Worm (Caenorhabditis elegans) whole organism, L4 larva: ENCODE results near the gene acy-1.
"Not testable (repeated sequence)": the region's sequence is repeated elsewhere in the genome, so short reads cannot be mapped to it uniquely, and the experiment has no call there.

Experiments used
- F10B5.3 ChIP-seq: sonication (generic microtip); optimal IDR thresholded peaks from 2 replicates; lab custom pipeline; 2016; ENCODE audit warnings: mild to moderate bottlenecking, missing genetic modification characterization, missing compliant biosample characterization
- F26F4.8 ChIP-seq: fragments of 200-800 bp; sonication (Bioruptor generic); conservative IDR thresholded peaks from 2 replicates; pipeline ENCODE4 v1.3.6; 2022; ENCODE audit warnings: missing genetic modification characterization, missing compliant biosample characterization
- F37D6.2 ChIP-seq: sonication (generic microtip); optimal IDR thresholded peaks from 2 replicates; lab custom pipeline; 2016; ENCODE audit warnings: mild to moderate bottlenecking, missing genetic modification characterization, missing compliant biosample characterization
- R02D3.7 ChIP-seq: fragments of 150-350 bp; sonication (generic microtip); optimal IDR thresholded peaks from 3 replicates; lab custom pipeline; 2014; ENCODE audit warnings: missing biosample characterization, missing genetic modification characterization
- T20F7.1 ChIP-seq: fragments of 200-800 bp; sonication (Bioruptor generic); optimal IDR thresholded peaks from 2 replicates; lab custom pipeline; 2018; ENCODE audit warnings: mild to moderate bottlenecking, missing genetic modification characterization, missing compliant biosample characterization
- T26A8.4 ChIP-seq: fragments of 200-800 bp; sonication (Bioruptor generic); IDR thresholded peaks from 2 replicates; pipeline ENCODE4 v1.3.6; 2022; ENCODE audit warnings: missing genetic modification characterization, missing compliant biosample characterization
- Y48G9A.11 ChIP-seq: fragments of 200-800 bp; sonication (Bioruptor generic); IDR thresholded peaks from 2 replicates; pipeline ENCODE4 v1.3.6; 2022; ENCODE audit warnings: missing genetic modification reagents, missing genetic modification characterization, missing compliant biosample characterization
- ZK546.5 ChIP-seq, 2 experiments: sonication (generic microtip); optimal IDR thresholded peaks; 2 replicates each; lab custom pipeline; 2017; ENCODE audit warnings: missing biosample characterization in 2 of 2, missing genetic modification characterization in 2 of 2
- ama-1 ChIP-seq: fragments of 150-350 bp; optimal IDR thresholded peaks from 2 replicates; lab custom pipeline; 2014; ENCODE audit warnings: inconsistent platforms, mixed read lengths
- arid-1 ChIP-seq: fragments of 200-800 bp; sonication (Bioruptor generic); conservative IDR thresholded peaks from 2 replicates; pipeline ENCODE4 v1.3.6; 2022; ENCODE audit warnings: missing genetic modification reagents, missing genetic modification characterization, missing compliant biosample characterization
- ceh-20 ChIP-seq: fragments of 200-800 bp; sonication (Bioruptor generic); IDR thresholded peaks from 2 replicates; pipeline ENCODE4 v1.3.6; 2022; ENCODE audit warnings: missing genetic modification reagents, missing genetic modification characterization, missing compliant biosample characterization
- ceh-32 ChIP-seq: sonication (generic microtip); optimal IDR thresholded peaks from 2 replicates; lab custom pipeline; 2016; ENCODE audit warnings: mild to moderate bottlenecking, missing genetic modification characterization, missing compliant biosample characterization; ENCODE audit not compliant: poor library complexity
- ceh-44 ChIP-seq: fragments of 200-800 bp; sonication (Bioruptor generic); IDR thresholded peaks from 2 replicates; pipeline ENCODE4 v1.3.6; 2022; ENCODE audit warnings: missing genetic modification reagents, missing genetic modification characterization, missing compliant biosample characterization
- ceh-82 ChIP-seq: sonication (generic microtip); optimal IDR thresholded peaks from 2 replicates; lab custom pipeline; 2017; ENCODE audit warnings: missing biosample characterization, missing genetic modification characterization
- ces-1 ChIP-seq: fragments of 150-350 bp; sonication (generic microtip); optimal IDR thresholded peaks from 4 replicates; lab custom pipeline; 2014; ENCODE audit warnings: missing biosample characterization, missing genetic modification reagents, missing genetic modification characterization
- ctbp-1 ChIP-seq: fragments of 200-800 bp; sonication (Bioruptor generic); IDR thresholded peaks from 2 replicates; pipeline ENCODE4 v1.3.6; 2022; ENCODE audit warnings: missing genetic modification reagents, missing genetic modification characterization, missing compliant biosample characterization
- daf-8 ChIP-seq: fragments of 200-800 bp; sonication (Bioruptor generic); IDR thresholded peaks from 2 replicates; pipeline ENCODE4 v1.3.6; 2022; ENCODE audit warnings: missing genetic modification characterization, missing compliant biosample characterization
- dmd-6 ChIP-seq: fragments of 200-800 bp; sonication (Bioruptor generic); IDR thresholded peaks from 2 replicates; pipeline ENCODE4 v1.3.6; 2022; ENCODE audit warnings: missing genetic modification reagents, missing genetic modification characterization, missing compliant biosample characterization
- fkh-10 ChIP-seq: fragments of 150-350 bp; optimal IDR thresholded peaks from 2 replicates; lab custom pipeline; 2014; ENCODE audit warnings: missing biosample characterization, missing genetic modification reagents, missing genetic modification characterization
- fos-1 ChIP-seq: fragments of 150-350 bp; optimal IDR thresholded peaks from 2 replicates; lab custom pipeline; 2014; ENCODE audit warnings: missing biosample characterization, missing genetic modification characterization
- hlh-30 ChIP-seq: sonication (generic microtip); optimal IDR thresholded peaks from 2 replicates; lab custom pipeline; 2017; ENCODE audit warnings: antibody characterized with exemption, mild to moderate bottlenecking, missing genetic modification characterization, missing compliant biosample characterization; ENCODE audit not compliant: insufficient read depth
- hmg-1.1 ChIP-seq: fragments of 200-800 bp; sonication (Bioruptor generic); IDR thresholded peaks from 2 replicates; pipeline ENCODE4 v1.3.6; 2022; ENCODE audit warnings: missing genetic modification reagents, missing genetic modification characterization, missing compliant biosample characterization
- jun-1 ChIP-seq: fragments of 150-350 bp; optimal IDR thresholded peaks from 2 replicates; lab custom pipeline; 2014; ENCODE audit warnings: missing biosample characterization, missing genetic modification reagents, missing genetic modification characterization
- lin-13 ChIP-seq: fragments of 150-350 bp; optimal IDR thresholded peaks from 2 replicates; lab custom pipeline; 2014; ENCODE audit warnings: missing biosample characterization, missing genetic modification reagents, missing genetic modification characterization
- lin-15B ChIP-seq: fragments of 150-350 bp; sonication (generic microtip); optimal IDR thresholded peaks from 3 replicates; lab custom pipeline; 2014; ENCODE audit warnings: missing biosample characterization, missing genetic modification characterization
- lin-29 ChIP-seq: fragments of 200-800 bp; sonication (Bioruptor generic); IDR thresholded peaks from 2 replicates; pipeline ENCODE4 v1.3.6; 2022; ENCODE audit warnings: missing genetic modification reagents, missing genetic modification characterization, missing compliant biosample characterization
- lin-38 ChIP-seq: fragments of 200-800 bp; sonication (Bioruptor generic); IDR thresholded peaks from 2 replicates; pipeline ENCODE4 v1.3.6; 2022; ENCODE audit warnings: missing genetic modification reagents, missing genetic modification characterization, missing compliant biosample characterization
- lsy-2 ChIP-seq, 2 experiments: fragments of 150-350 bp in 1 of 2; sonication (generic microtip) in 1 of 2; optimal IDR thresholded peaks; 2 replicates each; lab custom pipeline; 2014 to 2017; ENCODE audit warnings: missing biosample characterization in 2 of 2, missing genetic modification characterization in 2 of 2
- madf-5 ChIP-seq, 2 experiments: fragments of 200-800 bp; sonication (Bioruptor generic); IDR thresholded peaks; 2 replicates each; pipeline ENCODE4 v1.3.6; 2022; ENCODE audit warnings: missing compliant biosample characterization in 2 of 2, missing genetic modification characterization in 2 of 2
- madf-9 ChIP-seq: fragments of 200-800 bp; sonication (Bioruptor generic); conservative IDR thresholded peaks from 2 replicates; pipeline ENCODE4 v1.3.6; 2022; ENCODE audit warnings: missing genetic modification reagents, missing genetic modification characterization, missing compliant biosample characterization
- mdt-29 ChIP-seq: fragments of 200-800 bp; sonication (Bioruptor generic); IDR thresholded peaks from 2 replicates; pipeline ENCODE4 v1.3.6; 2022; ENCODE audit warnings: missing genetic modification reagents, missing genetic modification characterization, missing compliant biosample characterization
- nhr-11 ChIP-seq: fragments of 150-350 bp; optimal IDR thresholded peaks from 2 replicates; lab custom pipeline; 2014; ENCODE audit warnings: missing biosample characterization, missing genetic modification characterization
- nhr-111 ChIP-seq: fragments of 200-800 bp; sonication (Bioruptor generic); optimal IDR thresholded peaks from 2 replicates; lab custom pipeline; 2018; ENCODE audit warnings: mild to moderate bottlenecking, missing genetic modification characterization, missing compliant biosample characterization
- nhr-42 ChIP-seq: fragments of 200-800 bp; sonication (Bioruptor generic); IDR thresholded peaks from 2 replicates; pipeline ENCODE4 v1.3.6; 2022; ENCODE audit warnings: missing genetic modification characterization, missing compliant biosample characterization
- set-16 ChIP-seq: fragments of 200-800 bp; sonication (Bioruptor generic); IDR thresholded peaks from 2 replicates; pipeline ENCODE4 v1.3.6; 2022; ENCODE audit warnings: missing genetic modification reagents, missing genetic modification characterization, missing compliant biosample characterization
- snpc-1.2 ChIP-seq: fragments of 200-800 bp; sonication (Bioruptor generic); IDR thresholded peaks from 2 replicates; pipeline ENCODE4 v1.3.6; 2022; ENCODE audit warnings: missing genetic modification reagents, missing genetic modification characterization, missing compliant biosample characterization
- spr-1 ChIP-seq: sonication (generic microtip); optimal IDR thresholded peaks from 2 replicates; lab custom pipeline; 2016; ENCODE audit warnings: mild to moderate bottlenecking, missing genetic modification characterization, missing compliant biosample characterization
- unc-62 ChIP-seq, 3 experiments: fragments of 150-350 bp in 1 of 3; sonication (generic microtip); optimal IDR thresholded peaks in 2 of 3; peaks in 1 of 3; 1 replicate in 1 of 3; 2 replicates in 2 of 3; lab custom pipeline; 2014 to 2017; ENCODE audit warnings: missing biosample characterization in 3 of 3, missing genetic modification characterization in 3 of 3, missing genetic modification reagents in 3 of 3, missing genotype in 1 of 3
- zfp-3 ChIP-seq: fragments of 200-800 bp; sonication (Bioruptor generic); conservative IDR thresholded peaks from 2 replicates; pipeline ENCODE4 v1.3.6; 2022; ENCODE audit warnings: missing genetic modification reagents, missing genetic modification characterization, missing compliant biosample characterization

acy-1 gene

DNA sequence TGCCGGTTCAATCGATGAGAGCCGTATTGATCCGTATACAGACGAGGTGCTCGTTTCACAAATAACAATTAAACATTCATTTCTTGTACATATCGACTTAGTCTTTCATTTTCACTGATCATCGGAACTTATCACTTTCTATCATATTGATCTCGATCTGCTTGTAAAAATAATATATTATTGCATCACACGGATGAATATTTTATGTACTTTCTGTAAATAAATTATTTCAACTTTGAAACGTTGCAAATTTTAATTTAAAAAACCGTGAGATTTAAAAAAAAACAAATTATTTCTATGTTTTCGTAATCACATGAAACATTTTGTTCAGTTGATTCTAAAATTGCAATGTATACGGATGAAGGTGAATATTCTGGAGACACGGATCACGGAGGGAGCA lies 20.7 kb downstream of the acy-1 start, which contains the start of gene twk-6:
Gene twk-6 (plus strand): TSS at position 301 of the 400 bp plus-strand sequence.
- TF ChIP-seq ama-1 (lab: Kevin White, UChicago); ceh-32; F37D6.2 (tag; lab: Kevin White, UChicago): not testable (repeated sequence)

DNA sequence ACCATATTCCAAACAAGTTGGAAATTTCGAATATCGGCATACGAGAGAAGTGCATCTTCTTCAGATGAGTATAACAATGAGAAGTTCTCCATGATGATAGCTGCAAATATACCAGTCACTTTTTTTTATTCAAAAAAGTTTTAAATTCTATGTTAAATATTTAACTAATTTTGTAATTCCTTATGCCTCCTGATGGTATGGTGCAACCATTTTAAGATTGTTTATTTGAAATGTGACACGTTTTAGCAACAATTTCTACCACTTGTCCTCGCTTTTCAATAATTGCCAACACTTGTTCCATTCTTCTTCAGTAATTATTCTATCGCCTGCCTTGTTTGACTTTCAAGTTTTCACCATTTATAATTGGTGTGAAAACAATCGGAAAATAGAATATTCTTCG lies 24.0 kb downstream of the acy-1 start, which contains the start of gene F17C8.6:
Gene F17C8.6 (minus strand): TSS at position 101 of the 400 bp plus-strand sequence.
- no peak for TF ChIP-seq lin-15B
- no peak for TF ChIP-seq daf-8
- no peak for TF ChIP-seq fkh-10 (GFP tag; lab: Kevin White, UChicago)
- TF ChIP-seq F26F4.8 (GFP tag; lab: Robert Waterston, UW) = no peak
- no peak for TF ChIP-seq nhr-11 (tag; lab: Kevin White, UChicago)
- TF ChIP-seq ama-1 (lab: Kevin White, UChicago) = no peak
- TF ChIP-seq, all 104 proteins: peak for 0

DNA sequence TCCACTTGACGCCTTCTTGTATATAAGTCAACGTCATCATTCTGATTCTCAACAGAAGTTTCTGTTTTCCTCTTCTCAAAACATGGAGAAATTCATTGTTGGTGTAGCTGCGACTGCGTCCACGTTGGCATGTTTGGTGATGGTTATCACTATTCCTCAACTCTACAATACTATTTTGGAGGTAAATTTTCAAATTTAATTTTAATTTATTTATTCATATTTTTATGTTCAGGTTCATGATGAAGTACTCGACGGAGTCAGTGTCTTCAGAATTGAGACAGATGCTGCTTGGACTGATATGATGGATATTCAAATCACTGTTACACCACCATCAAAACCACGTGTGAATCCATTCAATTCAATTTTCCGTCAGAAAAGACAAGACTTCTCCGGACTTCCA lies 26.2 kb downstream of the acy-1 start, which contains the start of gene col-89:
Gene col-89 (plus strand): TSS at position 19 of the 400 bp plus-strand sequence.
- no peak for TF ChIP-seq madf-5 (GFP tag; IDR thresholded peaks at IDR 0.05; lab: Robert Waterston, UW)
- TF ChIP-seq ceh-82 = no peak
- peak in 1 of 2 experiments; percentile 94 for TF ChIP-seq unc-62 (GFP tag; optimal IDR thresholded peaks at IDR 0.05 in 1 of 2; lab: Kevin White, UChicago)
- no peak for TF ChIP-seq unc-62 (tag; optimal IDR thresholded peaks at IDR 0.05; lab: Kevin White, UChicago)
- no peak for TF ChIP-seq lin-13 (GFP tag; lab: Kevin White, UChicago)
- TF ChIP-seq madf-9 (GFP tag; lab: Robert Waterston, UW) = no peak

DNA sequence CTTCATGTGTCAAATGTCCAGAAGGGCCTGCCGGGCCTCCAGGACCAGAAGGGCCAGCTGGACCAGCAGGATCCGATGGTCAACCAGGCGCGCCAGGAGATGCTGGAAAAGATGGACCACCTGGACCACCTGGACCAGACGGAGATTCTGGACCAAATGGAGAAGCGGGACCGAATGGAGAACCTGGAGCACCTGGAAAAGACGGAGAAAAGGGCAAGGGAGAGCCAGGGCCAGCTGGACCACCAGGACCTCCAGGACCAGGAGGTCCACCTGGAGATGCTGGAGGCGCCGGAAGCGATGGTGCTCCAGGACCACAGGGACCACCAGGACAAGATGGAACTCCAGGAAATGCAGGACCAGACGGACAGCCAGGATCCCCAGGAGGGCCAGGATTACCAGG lies 26.8 kb downstream of the acy-1 start:
- TF ChIP-seq nhr-11 (tag; lab: Kevin White, UChicago) (no peak), unc-62 (GFP tag; optimal IDR thresholded peaks at IDR 0.05 in 1 of 2; lab: Kevin White, UChicago) (peak in 1 of 2 experiments; percentile 73), unc-62 (tag; optimal IDR thresholded peaks at IDR 0.05; lab: Kevin White, UChicago) (no peak), jun-1 (tag; lab: Kevin White, UChicago) (no peak), set-16 (peak; percentile 96)

DNA sequence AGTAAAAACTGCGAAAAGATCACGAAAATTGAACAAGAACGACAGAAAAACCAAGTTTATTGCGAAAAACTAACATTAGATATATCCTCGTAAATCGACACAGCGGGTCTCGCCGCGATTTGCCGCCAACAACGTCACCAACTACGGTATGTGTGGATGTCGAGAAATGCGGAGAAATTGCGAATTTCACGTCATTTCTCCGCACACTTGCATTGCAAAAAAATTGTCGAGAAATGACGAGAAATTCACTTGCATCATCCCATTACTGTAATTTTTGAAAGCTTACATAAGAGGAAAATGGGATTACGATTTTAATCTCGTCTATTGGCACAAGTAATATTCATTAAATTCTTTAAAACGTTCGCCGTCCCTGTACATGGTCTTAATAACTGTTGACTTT lies 30.7 kb downstream of the acy-1 start:
- TF ChIP-seq dmd-6 (GFP tag; lab: Robert Waterston, UW) = peak; percentile 35
- peak; percentile 75 for TF ChIP-seq hmg-1.1
- TF ChIP-seq T26A8.4 (GFP tag; lab: Robert Waterston, UW) = peak; percentile 77
- TF ChIP-seq lsy-2 (tag; optimal IDR thresholded peaks at IDR 0.05; lab: Kevin White, UChicago) = peak in 1 of 2 experiments; percentile 38
- 0 out of 2 replicates have a peak, but pooled peaks have one; percentile 39 for TF ChIP-seq snpc-1.2
- 0 out of 2 replicates have a peak, but pooled peaks have one; percentile 60 for TF ChIP-seq zfp-3 (GFP tag; lab: Robert Waterston, UW)
- 0 out of 2 replicates have a peak, but pooled peaks have one; percentile 8 for TF ChIP-seq mdt-29 (GFP tag; lab: Robert Waterston, UW)
- 0 out of 2 replicates have a peak, but pooled peaks have one; percentile 32 for TF ChIP-seq Y48G9A.11 (GFP tag; lab: Robert Waterston, UW)
- TF ChIP-seq ctbp-1 = peak; percentile 67
- 0 out of 2 replicates have a peak, but pooled peaks have one; percentile 19 for TF ChIP-seq nhr-42 (GFP tag; lab: Robert Waterston, UW)
- peak; percentile 82 for TF ChIP-seq lin-29 (GFP tag; lab: Robert Waterston, UW)
- TF ChIP-seq arid-1 (GFP tag; lab: Robert Waterston, UW) = peak; percentile 65
- TF ChIP-seq ceh-20 (GFP tag; lab: Robert Waterston, UW) = peak; percentile 82
- peak; percentile 84 for TF ChIP-seq lin-38 (GFP tag; lab: Robert Waterston, UW)

DNA sequence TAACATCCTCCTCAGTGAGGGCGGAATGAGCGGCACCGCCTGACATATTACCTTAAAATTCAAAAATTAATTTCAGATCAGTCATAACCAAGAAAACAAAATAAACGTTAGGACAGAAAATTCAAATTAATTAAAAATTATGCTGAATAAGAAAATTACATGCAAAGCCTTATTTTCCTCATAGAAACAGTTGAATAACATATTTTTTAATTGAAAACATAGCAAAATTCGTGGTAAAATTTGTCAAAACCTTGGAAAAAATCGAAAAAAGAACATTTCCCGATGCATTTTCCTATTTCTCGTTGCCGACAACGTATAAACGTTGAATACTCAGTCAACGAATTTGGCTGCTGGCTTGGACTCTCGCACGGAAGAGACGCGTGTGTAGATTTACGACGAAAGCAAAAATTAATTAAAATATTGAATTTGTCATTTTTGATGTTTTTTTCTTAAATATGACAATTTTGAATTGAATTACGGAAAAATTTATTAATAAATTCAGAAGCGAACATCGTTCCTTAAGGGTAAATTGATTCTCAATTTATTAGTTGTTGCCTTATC lies 32.2 kb downstream of the acy-1 start, which contains the start of the genes rps-0 and rbg-3:
Gene rps-0 (minus strand): TSS at position 51 of the 561 bp plus-strand sequence.
Gene rbg-3 (plus strand): TSS at position 424 of the 561 bp plus-strand sequence.
- TF ChIP-seq F10B5.3 (tag; lab: Kevin White, UChicago) (peak; percentile 28), fos-1 (tag; lab: Kevin White, UChicago) (no peak), hlh-30 (peak; percentile 83), spr-1 (tag; lab: Kevin White, UChicago) (peak; percentile 80), arid-1 (GFP tag; lab: Robert Waterston, UW) (peak; percentile 57), fkh-10 (GFP tag; lab: Kevin White, UChicago) (peak; percentile 88), snpc-1.2 (no peak), F26F4.8 (GFP tag; lab: Robert Waterston, UW) (no peak), set-16 (no peak), ceh-44 (GFP tag; lab: Robert Waterston, UW) (no peak), ZK546.5 (tag; optimal IDR thresholded peaks at IDR 0.05; lab: Kevin White, UChicago) (peak in 1 of 2 experiments; percentile 58), ces-1 (GFP tag; lab: Kevin White, UChicago) (peak; percentile 68), T26A8.4 (GFP tag; lab: Robert Waterston, UW) (peak; percentile 74), R02D3.7 (peak; percentile 90), nhr-111 (GFP tag; lab: Kevin White, UChicago) (no peak), T20F7.1 (peak; percentile 89)
